Worm (Caenorhabditis elegans) whole organism, L4 larva: ENCODE data around the gene K06G5.1.

ENCODE experiments used
- D1046.2 ChIP-seq: fragments of 200-800 bp; sonication (Bioruptor generic); IDR thresholded peaks from 2 replicates; pipeline ENCODE4 v1.3.6; 2022; ENCODE audit warnings: missing genetic modification characterization, missing compliant biosample characterization
- F44E2.7 ChIP-seq: fragments of 200-800 bp; sonication (Bioruptor generic); IDR thresholded peaks from 2 replicates; pipeline ENCODE4 v2.1.2; 2022; ENCODE audit warnings: missing genetic modification characterization, missing compliant biosample characterization
- T26A8.4 ChIP-seq: fragments of 200-800 bp; sonication (Bioruptor generic); IDR thresholded peaks from 2 replicates; pipeline ENCODE4 v1.3.6; 2022; ENCODE audit warnings: missing genetic modification characterization, missing compliant biosample characterization
- Y48G9A.11 ChIP-seq: fragments of 200-800 bp; sonication (Bioruptor generic); IDR thresholded peaks from 2 replicates; pipeline ENCODE4 v1.3.6; 2022; ENCODE audit warnings: missing genetic modification reagents, missing genetic modification characterization, missing compliant biosample characterization
- Y5F2A.4 ChIP-seq: fragments of 200-800 bp; sonication (Bioruptor generic); optimal IDR thresholded peaks from 2 replicates; lab custom pipeline; 2018; ENCODE audit warnings: mild to moderate bottlenecking, missing genetic modification characterization, missing compliant biosample characterization
- aha-1 ChIP-seq: fragments of 150-350 bp; peaks from one replicate; lab custom pipeline; 2014; ENCODE audit warnings: missing biosample characterization, missing genetic modification characterization
- ama-1 ChIP-seq: fragments of 150-350 bp; optimal IDR thresholded peaks from 2 replicates; lab custom pipeline; 2014; ENCODE audit warnings: inconsistent platforms, mixed read lengths
- ceh-20 ChIP-seq: fragments of 200-800 bp; sonication (Bioruptor generic); IDR thresholded peaks from 2 replicates; pipeline ENCODE4 v1.3.6; 2022; ENCODE audit warnings: missing genetic modification reagents, missing genetic modification characterization, missing compliant biosample characterization
- ceh-32 ChIP-seq: sonication (generic microtip); optimal IDR thresholded peaks from 2 replicates; lab custom pipeline; 2016; ENCODE audit warnings: mild to moderate bottlenecking, missing genetic modification characterization, missing compliant biosample characterization; ENCODE audit not compliant: poor library complexity
- ceh-44 ChIP-seq: fragments of 200-800 bp; sonication (Bioruptor generic); IDR thresholded peaks from 2 replicates; pipeline ENCODE4 v1.3.6; 2022; ENCODE audit warnings: missing genetic modification reagents, missing genetic modification characterization, missing compliant biosample characterization
- ceh-62 ChIP-seq: sonication (generic microtip); optimal IDR thresholded peaks from 2 replicates; lab custom pipeline; 2017; ENCODE audit warnings: missing biosample characterization, missing genetic modification characterization
- ces-1 ChIP-seq: fragments of 150-350 bp; sonication (generic microtip); optimal IDR thresholded peaks from 4 replicates; lab custom pipeline; 2014; ENCODE audit warnings: missing biosample characterization, missing genetic modification reagents, missing genetic modification characterization
- daf-19 ChIP-seq: fragments of 200-800 bp; sonication (Bioruptor generic); conservative IDR thresholded peaks from 2 replicates; pipeline ENCODE4 v1.3.6; 2022; ENCODE audit warnings: missing genetic modification characterization, missing compliant biosample characterization
- daf-8 ChIP-seq: fragments of 200-800 bp; sonication (Bioruptor generic); IDR thresholded peaks from 2 replicates; pipeline ENCODE4 v1.3.6; 2022; ENCODE audit warnings: missing genetic modification characterization, missing compliant biosample characterization
- dmd-6 ChIP-seq: fragments of 200-800 bp; sonication (Bioruptor generic); IDR thresholded peaks from 2 replicates; pipeline ENCODE4 v1.3.6; 2022; ENCODE audit warnings: missing genetic modification reagents, missing genetic modification characterization, missing compliant biosample characterization
- duxl-1 ChIP-seq: sonication (generic microtip); optimal IDR thresholded peaks from 2 replicates; lab custom pipeline; 2016; ENCODE audit warnings: mild to moderate bottlenecking, missing genetic modification characterization, moderate library complexity, missing compliant biosample characterization; ENCODE audit not compliant: poor library complexity
- egl-27 ChIP-seq: sonication (generic microtip); optimal IDR thresholded peaks from 3 replicates; lab custom pipeline; 2017; ENCODE audit warnings: missing biosample characterization, missing genetic modification reagents, missing genetic modification characterization
- fos-1 ChIP-seq: fragments of 150-350 bp; optimal IDR thresholded peaks from 2 replicates; lab custom pipeline; 2014; ENCODE audit warnings: missing biosample characterization, missing genetic modification characterization
- gei-8 ChIP-seq: fragments of 200-800 bp; sonication (Bioruptor generic); optimal IDR thresholded peaks from 2 replicates; lab custom pipeline; 2018; ENCODE audit warnings: mild to moderate bottlenecking, missing genetic modification characterization, missing compliant biosample characterization
- jun-1 ChIP-seq: fragments of 150-350 bp; optimal IDR thresholded peaks from 2 replicates; lab custom pipeline; 2014; ENCODE audit warnings: missing biosample characterization, missing genetic modification reagents, missing genetic modification characterization
- lin-15B ChIP-seq: fragments of 150-350 bp; sonication (generic microtip); optimal IDR thresholded peaks from 3 replicates; lab custom pipeline; 2014; ENCODE audit warnings: missing biosample characterization, missing genetic modification characterization
- lin-29 ChIP-seq: fragments of 200-800 bp; sonication (Bioruptor generic); IDR thresholded peaks from 2 replicates; pipeline ENCODE4 v1.3.6; 2022; ENCODE audit warnings: missing genetic modification reagents, missing genetic modification characterization, missing compliant biosample characterization
- madf-5 ChIP-seq, 2 experiments: fragments of 200-800 bp; sonication (Bioruptor generic); IDR thresholded peaks; 2 replicates each; pipeline ENCODE4 v1.3.6; 2022; ENCODE audit warnings: missing compliant biosample characterization in 2 of 2, missing genetic modification characterization in 2 of 2
- mdt-29 ChIP-seq: fragments of 200-800 bp; sonication (Bioruptor generic); IDR thresholded peaks from 2 replicates; pipeline ENCODE4 v1.3.6; 2022; ENCODE audit warnings: missing genetic modification reagents, missing genetic modification characterization, missing compliant biosample characterization
- mep-1 ChIP-seq: fragments of 150-350 bp; sonication (generic microtip); optimal IDR thresholded peaks from 3 replicates; lab custom pipeline; 2014; ENCODE audit warnings: missing biosample characterization, missing genetic modification characterization
- mxl-2 ChIP-seq: fragments of 200-800 bp; sonication (Bioruptor generic); conservative IDR thresholded peaks from 2 replicates; pipeline ENCODE4 v1.3.6; 2022; ENCODE audit warnings: missing genetic modification reagents, missing genetic modification characterization, missing compliant biosample characterization
- mxl-3 ChIP-seq: fragments of 200-800 bp; sonication (Bioruptor generic); optimal IDR thresholded peaks from 2 replicates; lab custom pipeline; 2018; ENCODE audit warnings: mild to moderate bottlenecking, missing genetic modification characterization, missing compliant biosample characterization
- nhr-10 ChIP-seq: fragments of 150-350 bp; optimal IDR thresholded peaks from 2 replicates; lab custom pipeline; 2014; ENCODE audit warnings: missing biosample characterization, missing genetic modification characterization
- nhr-28 ChIP-seq: fragments of 150-350 bp; optimal IDR thresholded peaks from 2 replicates; lab custom pipeline; 2014; ENCODE audit warnings: missing biosample characterization, missing genetic modification characterization
- nhr-41 ChIP-seq: fragments of 200-800 bp; sonication (Bioruptor generic); IDR thresholded peaks from 2 replicates; pipeline ENCODE4 v1.3.6; 2022; ENCODE audit warnings: missing genetic modification reagents, missing genetic modification characterization, missing compliant biosample characterization
- nhr-48 ChIP-seq: sonication (generic microtip); optimal IDR thresholded peaks from 2 replicates; lab custom pipeline; 2016; ENCODE audit warnings: mild to moderate bottlenecking, missing genetic modification characterization, missing compliant biosample characterization
- pha-4 ChIP-seq, 2 experiments: fragments of 150-350 bp in 1 of 2; fragments of 200-800 bp in 1 of 2; sonication (Bioruptor generic) in 1 of 2; IDR thresholded peaks in 1 of 2; optimal IDR thresholded peaks in 1 of 2; 2 replicates each; pipeline versions ENCODE4 v1.3.6 to Lab custom; 2014 to 2022; ENCODE audit warnings: missing genetic modification characterization in 2 of 2, missing genetic modification reagents in 2 of 2, missing biosample characterization in 1 of 2, missing compliant biosample characterization in 1 of 2
- pqm-1 ChIP-seq: sonication (generic microtip); optimal IDR thresholded peaks from 2 replicates; lab custom pipeline; 2017; ENCODE audit warnings: missing biosample characterization, missing genetic modification characterization
- rbr-2 ChIP-seq: sonication (generic microtip); optimal IDR thresholded peaks from 2 replicates; lab custom pipeline; 2016; ENCODE audit warnings: missing genotype, missing genetic modification characterization, missing compliant biosample characterization
- tra-1 ChIP-seq: fragments of 200-800 bp; sonication (Bioruptor generic); IDR thresholded peaks from 2 replicates; pipeline ENCODE4 v1.3.6; 2022; ENCODE audit warnings: missing genetic modification reagents, missing genetic modification characterization, missing compliant biosample characterization
- unc-130 ChIP-seq: sonication (generic microtip); optimal IDR thresholded peaks from 2 replicates; lab custom pipeline; 2016; ENCODE audit warnings: missing genetic modification reagents, missing genetic modification characterization, missing compliant biosample characterization
- vab-7 ChIP-seq: fragments of 200-800 bp; sonication (Bioruptor generic); IDR thresholded peaks from 2 replicates; pipeline ENCODE4 v1.3.6; 2022; ENCODE audit warnings: missing genetic modification reagents, missing genetic modification characterization, missing compliant biosample characterization
- ztf-7 ChIP-seq: fragments of 150-350 bp; optimal IDR thresholded peaks from 2 replicates; lab custom pipeline; 2014; ENCODE audit warnings: missing biosample characterization, missing genetic modification characterization

Gene K06G5.1

ce11 chrX:14180151-14180550, 34.6 kb upstream of the K06G5.1 start, which contains the start of gene C37E2.3:
Gene C37E2.3, plus strand, starts transcription at chrX:14180451.
- TF ChIP-seq nhr-28 (tag; lab: Kevin White, UChicago) (no peak), Y48G9A.11 (GFP tag; lab: Robert Waterston, UW) (no peak), mxl-2 (GFP tag; lab: Robert Waterston, UW) (no peak), mdt-29 (GFP tag; lab: Robert Waterston, UW) (no peak), pha-4 (GFP tag; IDR thresholded peaks at IDR 0.05; lab: Robert Waterston, UW) (no peak), pha-4 (tag; optimal IDR thresholded peaks at IDR 0.05; lab: Kevin White, UChicago) (no peak), ztf-7 (no peak), ceh-20 (no peak), F44E2.7 (no peak), vab-7 (GFP tag; lab: Robert Waterston, UW) (no peak)

ce11 chrX:14182514-14182913, 32.3 kb upstream of the K06G5.1 start:
- TF ChIP-seq T26A8.4: no peak
- no peak for TF ChIP-seq egl-27 (tag; lab: Kevin White, UChicago)
- TF ChIP-seq lin-15B (tag; lab: Kevin White, UChicago): no peak
- TF ChIP-seq tra-1 (GFP tag; lab: Robert Waterston, UW): no peak
- no peak for TF ChIP-seq rbr-2 (tag; lab: Kevin White, UChicago)
- TF ChIP-seq jun-1 (tag; lab: Kevin White, UChicago): no peak
- no peak for TF ChIP-seq gei-8 (GFP tag; lab: Kevin White, UChicago)
- no peak for TF ChIP-seq fos-1
- TF ChIP-seq lin-29 (GFP tag; lab: Robert Waterston, UW): no peak
- TF ChIP-seq nhr-10 (tag; lab: Kevin White, UChicago): no peak
- no peak for TF ChIP-seq madf-5 (GFP tag; IDR thresholded peaks at IDR 0.05; lab: Robert Waterston, UW)
- TF ChIP-seq ceh-44 (GFP tag; lab: Robert Waterston, UW): no peak

- TF ChIP-seq daf-19 (GFP tag; lab: Robert Waterston, UW): no peak
- no peak for TF ChIP-seq D1046.2
- no peak for TF ChIP-seq duxl-1 (tag; lab: Kevin White, UChicago)
- no peak for TF ChIP-seq nhr-41 (GFP tag; lab: Robert Waterston, UW)
- no peak for TF ChIP-seq mxl-3 (GFP tag; lab: Kevin White, UChicago)
- TF ChIP-seq Y5F2A.4: no peak
- no peak for TF ChIP-seq ceh-32 (tag; lab: Kevin White, UChicago)
- no peak for TF ChIP-seq ceh-62 (tag; lab: Kevin White, UChicago)
- TF ChIP-seq gei-8 (GFP tag; lab: Kevin White, UChicago): no peak
- TF ChIP-seq ces-1: no peak
- no peak for TF ChIP-seq rbr-2 (tag; lab: Kevin White, UChicago)
- no peak for TF ChIP-seq jun-1 (tag; lab: Kevin White, UChicago)
- no peak for TF ChIP-seq ama-1 (lab: Kevin White, UChicago)
- no peak for TF ChIP-seq mep-1 (tag; lab: Kevin White, UChicago)
- TF ChIP-seq dmd-6 (GFP tag; lab: Robert Waterston, UW): no peak
- no peak for TF ChIP-seq pha-4 (GFP tag; IDR thresholded peaks at IDR 0.05; lab: Robert Waterston, UW)
- TF ChIP-seq pha-4 (tag; optimal IDR thresholded peaks at IDR 0.05; lab: Kevin White, UChicago): no peak
- TF ChIP-seq mxl-2 (GFP tag; lab: Robert Waterston, UW): no peak
- TF ChIP-seq, all 104 proteins: peak for 0
Measured at ce11 chrX:14185631-14186030, 29.1 kb upstream of the K06G5.1 start.

- TF ChIP-seq unc-130 (GFP tag; lab: Kevin White, UChicago) (no peak), F44E2.7 (no peak), pqm-1 (no peak), nhr-48 (tag; lab: Kevin White, UChicago) (no peak), aha-1 (peak; percentile 80), daf-8 (no peak)
- TF ChIP-seq, all 104 proteins: peak for 1
Measured at ce11 chrX:14186466-14186865, 28.3 kb upstream of the K06G5.1 start, which contains the start of gene ceh-36. Gene ceh-36, minus strand, starts transcription at chrX:14186566.
